Fruit fly (Drosophila melanogaster): ENCODE results near the gene laf.

Gene laf

dm6 chr3R:4910365-4910810 is 32.1 kb upstream of the laf start, which contains the start of gene Cdep (continued):
- TF ChIP-seq CG12744 (GFP tag; optimal IDR thresholded peaks at IDR 0.05) (no peak), esg (GFP tag; conservative IDR thresholded peaks at IDR 0.05) (no peak), Spps (tag; optimal IDR thresholded peaks at IDR 0.05) (peak; percentile 27), Atf-2 (GFP tag; optimal IDR thresholded peaks at IDR 0.05) (no peak), Asciz (GFP tag; optimal IDR thresholded peaks at IDR 0.05) (no peak), Hand (GFP tag; optimal IDR thresholded peaks at IDR 0.05) (no peak), CG2120 (GFP tag; optimal IDR thresholded peaks at IDR 0.05) (peak; percentile 31), CG12942 (GFP tag; optimal IDR thresholded peaks at IDR 0.05) (peak; percentile 4), CG13775 (GFP tag; optimal IDR thresholded peaks at IDR 0.05) (peak; percentile 36), nom (GFP tag; optimal IDR thresholded peaks at IDR 0.05) (peak; percentile 50), CG15479 (GFP tag; optimal IDR thresholded peaks at IDR 0.05) (no peak), maf-S (GFP tag; optimal IDR thresholded peaks at IDR 0.05) (no peak), CG12071 (GFP tag; optimal IDR thresholded peaks at IDR 0.05) (no peak), CG4282 (GFP tag; optimal IDR thresholded peaks at IDR 0.05) (no peak), cwo (GFP tag; optimal IDR thresholded peaks at IDR 0.05) (no peak), row (GFP tag; IDR thresholded peaks at IDR 0.05) (peak; percentile 74), Bgb (GFP tag; IDR thresholded peaks at IDR 0.05; ENCODE audit: partially characterized antibody) (peak; percentile 95), emc (GFP tag; optimal IDR thresholded peaks at IDR 0.05) (no peak), CG16779 (GFP tag; IDR thresholded peaks at IDR 0.05) (0 out of 2 replicates have a peak, but pooled peaks have one; percentile 14), Fer3 (tag; optimal IDR thresholded peaks at IDR 0.05) (peak; percentile 21), HmgZ (tag; optimal IDR thresholded peaks at IDR 0.05) (peak; percentile 58), CG7556 (GFP tag; optimal IDR thresholded peaks at IDR 0.05) (no peak), CG17186 (GFP tag; optimal IDR thresholded peaks at IDR 0.05) (no peak), mam (GFP tag; optimal IDR thresholded peaks at IDR 0.05) (peak; percentile 3), Hmr (GFP tag; optimal IDR thresholded peaks at IDR 0.05) (peak; percentile 40), gro (GFP tag; optimal IDR thresholded peaks at IDR 0.05) (no peak), lola (GFP tag; optimal IDR thresholded peaks at IDR 0.05) (no peak), CG10979 (tag; optimal IDR thresholded peaks at IDR 0.05) (peak; percentile 24), CG12391 (tag; optimal IDR thresholded peaks at IDR 0.05) (peak; percentile 67), CG15073 (GFP tag; optimal IDR thresholded peaks at IDR 0.05) (no peak), CG13123 (GFP tag; optimal IDR thresholded peaks at IDR 0.05) (no peak), CG2678 (tag; optimal IDR thresholded peaks at IDR 0.05) (no peak), Side (GFP tag; optimal IDR thresholded peaks at IDR 0.05) (peak; percentile 51), grau (tag; optimal IDR thresholded peaks at IDR 0.05) (peak; percentile 53), az2 (GFP tag; optimal IDR thresholded peaks at IDR 0.05) (peak; percentile 5), HLH3B (GFP tag; IDR thresholded peaks at IDR 0.05) (no peak), al (GFP tag; IDR thresholded peaks at IDR 0.05) (no peak), dati (GFP tag; IDR thresholded peaks at IDR 0.05) (no peak), chinmo (GFP tag; IDR thresholded peaks at IDR 0.05; ENCODE audit: partially characterized antibody) (peak; percentile 93), ranshi (GFP tag; IDR thresholded peaks at IDR 0.05) (no peak), CG10431 (GFP tag; optimal IDR thresholded peaks at IDR 0.05) (peak; percentile 29), ase (GFP tag; IDR thresholded peaks at IDR 0.05) (no peak), CG34422 (GFP tag; IDR thresholded peaks at IDR 0.05) (peak; percentile 80), Dip2 (GFP tag; IDR thresholded peaks at IDR 0.05) (no peak), CG3838 (GFP tag; optimal IDR thresholded peaks at IDR 0.05) (no peak), slou (GFP tag; optimal IDR thresholded peaks at IDR 0.05) (no peak), MBD-R2 (GFP tag; IDR thresholded peaks at IDR 0.05) (peak; percentile 37; the same call in 1 of the 2 replicates), CG2889 (GFP tag; IDR thresholded peaks at IDR 0.05) (no peak), cg (GFP tag; optimal IDR thresholded peaks at IDR 0.05) (no peak), Aef1 (GFP tag; IDR thresholded peaks at IDR 0.05) (no peak), Ravus (GFP tag; IDR thresholded peaks at IDR 0.05) (no peak), fru (optimal IDR thresholded peaks at IDR 0.05) (no peak)

Measured in whole organism, embryonic.